Fruit fly (Drosophila melanogaster) whole organism, embryonic: ENCODE results near the gene haf.

Source experiments
- Awh ChIP-seq: fragments of 200-800 bp; sonication (Bioruptor generic); IDR thresholded peaks from 2 replicates; pipeline ENCODE4, ENCODE4 v1.3.6; 2022; ENCODE audit warnings: missing biosample characterization, missing genetic modification characterization
- CG10321 ChIP-seq: fragments of 200-800 bp; sonication (Bioruptor generic); IDR thresholded peaks from 2 replicates; pipeline ENCODE4 v1.3.6; 2022; ENCODE audit warnings: missing biosample characterization, missing genetic modification characterization
- CG11723 ChIP-seq: fragments of 200-800 bp; sonication (Bioruptor generic); optimal IDR thresholded peaks from 2 replicates; lab custom pipeline; 2017; ENCODE audit warnings: missing biosample characterization, mild to moderate bottlenecking, missing genetic modification characterization
- CG12104 ChIP-seq: fragments of 200-800 bp; sonication (Bioruptor generic); optimal IDR thresholded peaks from 3 replicates; lab custom pipeline; 2016; ENCODE audit warnings: missing biosample characterization, missing genetic modification characterization
- CG13296 ChIP-seq: fragments of 200-800 bp; sonication (Bioruptor generic); optimal IDR thresholded peaks from 3 replicates; lab custom pipeline; 2018; ENCODE audit warnings: missing biosample characterization, mild to moderate bottlenecking, missing genetic modification characterization
- CG14441 ChIP-seq: fragments of 200-800 bp; sonication (Bioruptor generic); IDR thresholded peaks from 2 replicates; pipeline ENCODE4 v1.3.6; 2022; ENCODE audit warnings: missing biosample characterization, missing genetic modification characterization
- CG17829 ChIP-seq: fragments of 200-800 bp; optimal IDR thresholded peaks from 2 replicates; lab custom pipeline; 2019; ENCODE audit warnings: missing biosample characterization, mild to moderate bottlenecking, missing genetic modification characterization, moderate library complexity
- CG18262 ChIP-seq: fragments of 200-800 bp; optimal IDR thresholded peaks from 3 replicates; lab custom pipeline; 2019; ENCODE audit warnings: missing biosample characterization, mild to moderate bottlenecking, missing genetic modification characterization, moderate library complexity
- CG1832 ChIP-seq: fragments of 200-800 bp; sonication (Bioruptor generic); optimal IDR thresholded peaks from 2 replicates; lab custom pipeline; 2017; ENCODE audit warnings: missing biosample characterization, mild to moderate bottlenecking, missing genetic modification characterization, inconsistent platforms
- CG2202 ChIP-seq: fragments of 200-800 bp; sonication (Bioruptor generic); optimal IDR thresholded peaks from 2 replicates; lab custom pipeline; 2018; ENCODE audit warnings: missing biosample characterization, mild to moderate bottlenecking, missing genetic modification characterization
- CG2889 ChIP-seq: fragments of 200-800 bp; sonication (Bioruptor generic); IDR thresholded peaks from 3 replicates; pipeline ENCODE4 v1.3.6; 2022; ENCODE audit warnings: missing biosample characterization, missing genetic modification characterization
- CG31441 ChIP-seq: fragments of 200-800 bp; sonication (Bioruptor generic); IDR thresholded peaks from 2 replicates; pipeline ENCODE4 v1.3.6; 2022; ENCODE audit warnings: missing biosample characterization, missing genetic modification characterization
- CG32767 ChIP-seq: fragments of 200-800 bp; sonication (Bioruptor generic); IDR thresholded peaks from 2 replicates; pipeline ENCODE4 v1.3.6; 2022; ENCODE audit warnings: missing biosample characterization, missing genetic modification characterization
- CG3281 ChIP-seq: fragments of 200-800 bp; sonication (Bioruptor generic); optimal IDR thresholded peaks from 3 replicates; lab custom pipeline; 2017; ENCODE audit warnings: missing biosample characterization, mild to moderate bottlenecking, missing genetic modification characterization
- CG43689 ChIP-seq: fragments of 200-800 bp; sonication (Bioruptor generic); IDR thresholded peaks from 2 replicates; pipeline ENCODE4 v1.3.6; 2022; ENCODE audit warnings: missing biosample characterization, missing genetic modification characterization
- CG6689 ChIP-seq: fragments of 200-800 bp; sonication (Bioruptor generic); IDR thresholded peaks from 2 replicates; pipeline ENCODE4 v1.3.6; 2022; ENCODE audit warnings: missing biosample characterization, missing genetic modification characterization
- CG8765 ChIP-seq: fragments of 200-800 bp; sonication (Bioruptor generic); IDR thresholded peaks from 2 replicates; pipeline ENCODE4 v1.3.6; 2022; ENCODE audit warnings: missing biosample characterization, missing genetic modification characterization
- CG9932 ChIP-seq: fragments of 200-800 bp; sonication (Bioruptor generic); IDR thresholded peaks from 2 replicates; pipeline ENCODE4 v1.3.6; 2022; ENCODE audit warnings: missing biosample characterization, missing genetic modification characterization
- Chrac-16 ChIP-seq: fragments of 200-800 bp; sonication (Bioruptor generic); optimal IDR thresholded peaks from 3 replicates; lab custom pipeline; 2016; ENCODE audit warnings: missing biosample characterization, missing genetic modification characterization
- Dll ChIP-seq: fragments of 200-800 bp; sonication (Bioruptor generic); IDR thresholded peaks from 4 replicates; pipeline ENCODE4 v1.3.6; 2022; ENCODE audit warnings: missing biosample characterization, missing genetic modification characterization; ENCODE audit not compliant: partially characterized antibody
- Doc3 ChIP-seq: fragments of 200-800 bp; sonication (Bioruptor generic); IDR thresholded peaks from 3 replicates; pipeline ENCODE4 v1.3.6; 2022; ENCODE audit warnings: missing biosample characterization, missing genetic modification characterization; ENCODE audit not compliant: partially characterized antibody
- Ets97D ChIP-seq: fragments of 200-800 bp; sonication (Bioruptor generic); optimal IDR thresholded peaks from 3 replicates; lab custom pipeline; 2016; ENCODE audit warnings: missing biosample characterization, missing genetic modification characterization
- HLH54F ChIP-seq: fragments of 200-800 bp; sonication (Bioruptor generic); optimal IDR thresholded peaks from 3 replicates; lab custom pipeline; 2016; ENCODE audit warnings: missing biosample characterization, missing genetic modification characterization
- Hmr ChIP-seq: fragments of 200-800 bp; sonication (Bioruptor generic); optimal IDR thresholded peaks from 3 replicates; lab custom pipeline; 2017; ENCODE audit warnings: mild to moderate bottlenecking, missing biosample characterization, missing genetic modification reagents, missing genetic modification characterization
- Jarid2 ChIP-seq: fragments of 200-800 bp; sonication (Bioruptor generic); optimal IDR thresholded peaks from 3 replicates; lab custom pipeline; 2017; ENCODE audit warnings: mild to moderate bottlenecking, missing biosample characterization, missing genetic modification reagents, missing genetic modification characterization
- Kr ChIP-seq: fragments of 200-800 bp; sonication (Bioruptor generic); optimal IDR thresholded peaks from 2 replicates; lab custom pipeline; 2017; ENCODE audit warnings: missing biosample characterization, mild to moderate bottlenecking, missing genetic modification characterization
- Myb ChIP-seq: fragments of 200-800 bp; sonication (Bioruptor generic); optimal IDR thresholded peaks from 2 replicates; lab custom pipeline; 2016; ENCODE audit warnings: missing biosample characterization, missing genetic modification characterization
- NK7.1 ChIP-seq: fragments of 200-800 bp; sonication (Bioruptor generic); optimal IDR thresholded peaks from 3 replicates; lab custom pipeline; 2016; ENCODE audit warnings: missing biosample characterization, missing genetic modification characterization
- Sry-δ ChIP-seq: fragments of 200-800 bp; sonication (Bioruptor generic); optimal IDR thresholded peaks from 2 replicates; lab custom pipeline; 2016; ENCODE audit warnings: missing biosample characterization, missing genetic modification characterization
- ap ChIP-seq: fragments of 200-800 bp; sonication (Bioruptor generic); IDR thresholded peaks from 2 replicates; pipeline ENCODE4 v1.3.6; 2022; ENCODE audit warnings: missing biosample characterization, missing genetic modification characterization
- az2 ChIP-seq: fragments of 200-800 bp; sonication (Bioruptor generic); optimal IDR thresholded peaks from 3 replicates; lab custom pipeline; 2016; ENCODE audit warnings: missing biosample characterization, missing genetic modification characterization
- bsh ChIP-seq, 2 experiments: fragments of 200-800 bp; sonication (Bioruptor generic); optimal IDR thresholded peaks; 2 replicates each; lab custom pipeline; 2017 to 2018; ENCODE audit warnings: mild to moderate bottlenecking in 2 of 2, missing biosample characterization in 2 of 2, missing genetic modification characterization in 2 of 2, moderate library complexity in 1 of 2
- chif ChIP-seq, 2 experiments: fragments of 200-800 bp; sonication (Bioruptor generic); optimal IDR thresholded peaks; 3 replicates each; lab custom pipeline; 2016; ENCODE audit warnings: missing biosample characterization in 2 of 2, missing genetic modification characterization in 2 of 2
- chinmo ChIP-seq: fragments of 200-800 bp; sonication (Bioruptor generic); IDR thresholded peaks from 4 replicates; pipeline ENCODE4 v1.3.6; 2022; ENCODE audit warnings: missing biosample characterization, missing genetic modification characterization; ENCODE audit not compliant: partially characterized antibody
- ci ChIP-seq: fragments of 200-800 bp; sonication (Bioruptor generic); IDR thresholded peaks from 3 replicates; pipeline ENCODE4 v1.3.6; 2022; ENCODE audit warnings: missing biosample characterization, missing genetic modification characterization
- corto ChIP-seq: fragments of 200-800 bp; sonication (Bioruptor generic); optimal IDR thresholded peaks from 2 replicates; lab custom pipeline; 2016; ENCODE audit warnings: missing biosample characterization, mild to moderate bottlenecking, missing genetic modification characterization, moderate library complexity
- crol ChIP-seq: fragments of 200-800 bp; sonication (Bioruptor generic); IDR thresholded peaks from 2 replicates; pipeline ENCODE4 v1.3.6; 2022; ENCODE audit warnings: missing biosample characterization, missing genetic modification characterization
- dm ChIP-seq: fragments of 200-800 bp; sonication (Bioruptor generic); optimal IDR thresholded peaks from 3 replicates; lab custom pipeline; 2016; ENCODE audit warnings: missing biosample characterization, missing genetic modification characterization
- fd96Cb ChIP-seq: fragments of 200-800 bp; sonication (Bioruptor generic); optimal IDR thresholded peaks from 2 replicates; lab custom pipeline; 2018; ENCODE audit warnings: missing biosample characterization, mild to moderate bottlenecking, missing genetic modification characterization, moderate library complexity
- grau ChIP-seq: fragments of 200-800 bp; optimal IDR thresholded peaks from 3 replicates; lab custom pipeline; 2019; ENCODE audit warnings: missing biosample characterization, mild to moderate bottlenecking, missing genetic modification characterization, moderate library complexity
- grn ChIP-seq: fragments of 200-800 bp; sonication (Bioruptor generic); optimal IDR thresholded peaks from 3 replicates; lab custom pipeline; 2017; ENCODE audit warnings: missing biosample characterization, missing genetic modification characterization
- gsb ChIP-seq: fragments of 200-800 bp; sonication (Bioruptor generic); IDR thresholded peaks from 2 replicates; pipeline ENCODE4 v1.3.6; 2022; ENCODE audit warnings: missing biosample characterization, missing genetic modification characterization
- hth ChIP-seq: fragments of >200 bp; optimal IDR thresholded peaks from 2 replicates; lab custom pipeline; 2017; ENCODE audit warnings: inconsistent platforms
- pan ChIP-seq, 4 experiments: fragments of >200 bp in 3 of 4; fragments of 200-800 bp in 1 of 4; sonication (Bioruptor generic) in 1 of 4; optimal IDR thresholded peaks in 3 of 4; IDR thresholded peaks in 1 of 4; 2 replicates each; pipeline versions ENCODE4 v1.3.6 to Lab custom; 2017 to 2022; ENCODE audit warnings: missing biosample characterization in 2 of 4, missing genetic modification characterization in 2 of 4, mixed read lengths in 1 of 4
- pita ChIP-seq: fragments of 200-800 bp; sonication (Bioruptor generic); optimal IDR thresholded peaks from 2 replicates; lab custom pipeline; 2017; ENCODE audit warnings: missing biosample characterization, mild to moderate bottlenecking, missing genetic modification characterization
- row ChIP-seq: fragments of 200-800 bp; sonication (Bioruptor generic); IDR thresholded peaks from 3 replicates; pipeline ENCODE4 v1.3.6; 2022; ENCODE audit warnings: missing biosample characterization, missing genetic modification characterization
- seq ChIP-seq: fragments of 200-800 bp; sonication (Bioruptor generic); IDR thresholded peaks from 2 replicates; pipeline ENCODE4 v1.3.6; 2022; ENCODE audit warnings: missing biosample characterization, missing genetic modification characterization
- twi ChIP-seq: fragments of 200-800 bp; optimal IDR thresholded peaks from 2 replicates; lab custom pipeline; 2019; ENCODE audit warnings: missing biosample characterization, mild to moderate bottlenecking, missing genetic modification characterization, moderate library complexity
- wdn ChIP-seq: fragments of 200-800 bp; sonication (Bioruptor generic); IDR thresholded peaks from 2 replicates; pipeline ENCODE4 v1.3.6; 2022; ENCODE audit warnings: missing biosample characterization, missing genetic modification characterization
- zf30C ChIP-seq: fragments of 200-800 bp; sonication (Bioruptor generic); optimal IDR thresholded peaks from 3 replicates; lab custom pipeline; 2018; ENCODE audit warnings: missing biosample characterization, mild to moderate bottlenecking, missing genetic modification characterization

haf gene

dm6 chr2L:1615753-1616152 lies 60.8 kb downstream of the haf start (continued):
- TF ChIP-seq Doc3 (GFP tag; lab: Robert Waterston, UW) = no peak
- TF ChIP-seq CG13296 (GFP tag; lab: Kevin White, UChicago) = peak; percentile 49
- TF ChIP-seq Hmr (GFP tag; lab: Kevin White, UChicago) = peak; percentile 76
- TF ChIP-seq hth (lab: Kevin White, UChicago) = no peak
- peak; percentile 15 for TF ChIP-seq dm (GFP tag; lab: Kevin White, UChicago)
- TF ChIP-seq Dll = no peak
- no peak for TF ChIP-seq CG2202 (tag; lab: Kevin White, UChicago)
- peak; percentile 72 for TF ChIP-seq grn (GFP tag; lab: Kevin White, UChicago)
- 0 out of 2 replicates have a peak, but pooled peaks have one; percentile 22 for TF ChIP-seq CG43689 (GFP tag; lab: Robert Waterston, UW)
- TF ChIP-seq Sry-δ (GFP tag; lab: Kevin White, UChicago) = peak; percentile 27
- TF ChIP-seq chif (GFP tag; optimal IDR thresholded peaks at IDR 0.05; lab: Kevin White, UChicago) = peak; percentile 56 to 58
- peak; percentile 59; the same call in 1 of the 2 replicates for TF ChIP-seq CG14441
- TF ChIP-seq Awh (GFP tag; lab: Robert Waterston, UW) = peak; percentile 60; the same call in 1 of the 2 replicates
- TF ChIP-seq grau = peak; percentile 70
- peak; percentile 30 for TF ChIP-seq Chrac-16 (GFP tag; lab: Kevin White, UChicago)
- no peak for TF ChIP-seq pita
- no peak for TF ChIP-seq gsb (GFP tag; lab: Robert Waterston, UW)
- TF ChIP-seq HLH54F (GFP tag; lab: Kevin White, UChicago) = peak; percentile 32
- TF ChIP-seq CG18262 = peak; percentile 71
- peak; percentile 56 for TF ChIP-seq CG3281 (GFP tag; lab: Kevin White, UChicago)
- peak; percentile 46; the same call in 1 of the 2 replicates for TF ChIP-seq CG9932 (GFP tag; lab: Robert Waterston, UW)
- peak; percentile 3 for TF ChIP-seq Jarid2 (GFP tag; lab: Kevin White, UChicago)
- TF ChIP-seq CG8765 (GFP tag; lab: Robert Waterston, UW) = no peak; the same call in 1 of the 2 replicates
- TF ChIP-seq CG32767 (GFP tag; lab: Robert Waterston, UW) = peak; percentile 28; the same call in 1 of the 2 replicates
- TF ChIP-seq row (GFP tag; lab: Robert Waterston, UW) = peak; percentile 81
- TF ChIP-seq az2 (GFP tag; lab: Kevin White, UChicago) = peak; percentile 58
- no peak for TF ChIP-seq pan (optimal IDR thresholded peaks at IDR 0.05; lab: Kevin White, UChicago)
- TF ChIP-seq pan (GFP tag; optimal IDR thresholded peaks at IDR 0.05 in 1 of 2, IDR thresholded peaks at IDR 0.05 in 1 of 2) = peak in 1 of 2 experiments; percentile 79
- no peak for TF ChIP-seq corto (GFP tag; lab: Kevin White, UChicago)
- peak; percentile 35; the same call in 1 of the 2 replicates for TF ChIP-seq wdn (GFP tag; lab: Robert Waterston, UW)
- no peak for TF ChIP-seq CG12104 (GFP tag; lab: Kevin White, UChicago)
- TF ChIP-seq CG31441 (GFP tag; lab: Robert Waterston, UW) = peak; percentile 72
- no peak for TF ChIP-seq CG2889 (GFP tag; lab: Robert Waterston, UW)
- peak; percentile 63 for TF ChIP-seq fd96Cb (tag; lab: Kevin White, UChicago)
- TF ChIP-seq CG17829 = peak; percentile 52

- no peak for TF ChIP-seq HLH54F (GFP tag; lab: Kevin White, UChicago)
- no peak for TF ChIP-seq Kr (GFP tag; lab: Kevin White, UChicago)
- 0 out of 2 replicates have a peak, but pooled peaks have one; percentile 13 for TF ChIP-seq CG10321 (GFP tag; lab: Robert Waterston, UW)
- no peak for TF ChIP-seq CG32767 (GFP tag; lab: Robert Waterston, UW)
- no peak for TF ChIP-seq NK7.1
- TF ChIP-seq ap = no peak
- TF ChIP-seq bsh (GFP tag; optimal IDR thresholded peaks at IDR 0.05; lab: Kevin White, UChicago) = peak in 1 of 2 experiments; percentile 10
- TF ChIP-seq Ets97D (GFP tag; lab: Kevin White, UChicago) = peak; percentile 14
- TF ChIP-seq seq (GFP tag; lab: Robert Waterston, UW) = peak; percentile 67
- TF ChIP-seq crol (GFP tag; lab: Robert Waterston, UW) = peak; percentile 66
- 0 out of 2 replicates have a peak, but pooled peaks have one; percentile 10 for TF ChIP-seq CG6689 (GFP tag; lab: Robert Waterston, UW)
- TF ChIP-seq CG43689 (GFP tag; lab: Robert Waterston, UW) = no peak
- TF ChIP-seq chinmo = 0 out of 4 replicates have a peak, but pooled peaks have one; percentile 45
- TF ChIP-seq CG1832 (GFP tag; lab: Kevin White, UChicago) = peak; percentile 63
- no peak for TF ChIP-seq CG11723 (GFP tag; lab: Kevin White, UChicago)
- TF ChIP-seq ci (GFP tag; lab: Robert Waterston, UW) = 0 out of 3 replicates have a peak, but pooled peaks have one; percentile 18
- TF ChIP-seq twi = no peak
- no peak for TF ChIP-seq Myb
- no peak for TF ChIP-seq zf30C (GFP tag; lab: Kevin White, UChicago)
- no peak for TF ChIP-seq Chrac-16 (GFP tag; lab: Kevin White, UChicago)
Observed at dm6 chr2L:1617712-1618111, 62.8 kb downstream of the haf start.
